Fruit fly (Drosophila melanogaster): ENCODE results near the gene CG11594.

The CG11594 gene

dm6 chr3L:4070221-4070995 lies 44.6 kb upstream of the CG11594 start (continued):
- TF ChIP-seq luna (GFP tag; optimal IDR thresholded peaks at IDR 0.05), result no peak
- peak; percentile 55 for TF ChIP-seq Dip2 (GFP tag; IDR thresholded peaks at IDR 0.05)
- peak; percentile 77 for TF ChIP-seq schlank (tag; optimal IDR thresholded peaks at IDR 0.05)
- no peak for TF ChIP-seq zen2 (GFP tag; IDR thresholded peaks at IDR 0.05; ENCODE audit: partially characterized antibody)
- TF ChIP-seq CG1602 (GFP tag; optimal IDR thresholded peaks at IDR 0.05), result peak; percentile 72
- no peak for TF ChIP-seq ato (GFP tag; IDR thresholded peaks at IDR 0.05; ENCODE audit: partially characterized antibody)
- peak; percentile 85 for TF ChIP-seq az2 (GFP tag; optimal IDR thresholded peaks at IDR 0.05)
- peak; percentile 87 for TF ChIP-seq E2f1 (GFP tag; IDR thresholded peaks at IDR 0.05)
- peak; percentile 90 for TF ChIP-seq seq (GFP tag; IDR thresholded peaks at IDR 0.05)
- TF ChIP-seq CG17359 (tag; optimal IDR thresholded peaks at IDR 0.05), result peak; percentile 92
- TF ChIP-seq al (GFP tag; IDR thresholded peaks at IDR 0.05), result peak; percentile 91
- TF ChIP-seq HmgD (GFP tag; optimal IDR thresholded peaks at IDR 0.05), result peak; percentile 81
- TF ChIP-seq CG3281 (GFP tag; optimal IDR thresholded peaks at IDR 0.05), result peak; percentile 79
- peak; percentile 76 for TF ChIP-seq Bteb2 (GFP tag; optimal IDR thresholded peaks at IDR 0.05)
- TF ChIP-seq H15 (GFP tag; IDR thresholded peaks at IDR 0.05), result peak; percentile 87
- peak; percentile 65 for TF ChIP-seq sd (tag; optimal IDR thresholded peaks at IDR 0.05)
- TF ChIP-seq mld (GFP tag; IDR thresholded peaks at IDR 0.05; ENCODE audit: partially characterized antibody), result no peak
- no peak for TF ChIP-seq yki (optimal IDR thresholded peaks at IDR 0.05)
- TF ChIP-seq CG30431 (GFP tag; optimal IDR thresholded peaks at IDR 0.05), result peak; percentile 81
- peak; percentile 99 for TF ChIP-seq Med (GFP tag)
- peak; percentile 54 for TF ChIP-seq CG2875 (GFP tag; optimal IDR thresholded peaks at IDR 0.05)
- peak; percentile 78 for TF ChIP-seq CG6272 (GFP tag; IDR thresholded peaks at IDR 0.05)
- TF ChIP-seq Dref (GFP tag; IDR thresholded peaks at IDR 0.05), result peak; percentile 20; the same call in 1 of the 2 replicates
- TF ChIP-seq CG4617 (GFP tag; optimal IDR thresholded peaks at IDR 0.05; ENCODE audit: borderline replicate concordance), result peak; percentile 31
- TF ChIP-seq Sox102F (GFP tag; optimal IDR thresholded peaks at IDR 0.05), result peak; percentile 94
- peak; percentile 92 for TF ChIP-seq Gug (GFP tag; IDR thresholded peaks at IDR 0.05)
- peak; percentile 90 for TF ChIP-seq CG18599 (GFP tag; optimal IDR thresholded peaks at IDR 0.05)
- peak; percentile 81 for TF ChIP-seq rib (GFP tag; IDR thresholded peaks at IDR 0.05)
- TF ChIP-seq Stat92E (GFP tag; optimal IDR thresholded peaks at IDR 0.05), result no peak
- TF ChIP-seq CG14710 (tag; optimal IDR thresholded peaks at IDR 0.05), result no peak
- peak; percentile 60; the same call in 1 of the 2 replicates for TF ChIP-seq Doc2 (GFP tag; IDR thresholded peaks at IDR 0.05)
- TF ChIP-seq Adf1 (GFP tag; IDR thresholded peaks at IDR 0.05), result peak; percentile 74
- TF ChIP-seq so (GFP tag; IDR thresholded peaks at IDR 0.05), result peak; percentile 93
- peak; percentile 88 for TF ChIP-seq CG16863 (GFP tag; optimal IDR thresholded peaks at IDR 0.05)
- peak; percentile 88 for TF ChIP-seq ERR (GFP tag; optimal IDR thresholded peaks at IDR 0.05)
- TF ChIP-seq YL-1 (GFP tag; optimal IDR thresholded peaks at IDR 0.05), result no peak
- no peak for TF ChIP-seq Eip74EF (GFP tag; optimal IDR thresholded peaks at IDR 0.05)
- TF ChIP-seq CG33213 (GFP tag; optimal IDR thresholded peaks at IDR 0.05), result peak; percentile 72
- TF ChIP-seq CG10147 (GFP tag; optimal IDR thresholded peaks at IDR 0.05), result peak; percentile 86
- peak; percentile 88 for TF ChIP-seq PHDP (tag; optimal IDR thresholded peaks at IDR 0.05)
- TF ChIP-seq ATbp (GFP tag; optimal IDR thresholded peaks at IDR 0.05), result peak; percentile 76
- TF ChIP-seq CG12155 (GFP tag; optimal IDR thresholded peaks at IDR 0.05), result peak; percentile 80
- TF ChIP-seq trh (GFP tag; optimal IDR thresholded peaks at IDR 0.05), result peak; percentile 65
- peak; percentile 9 for TF ChIP-seq fd102C (GFP tag; optimal IDR thresholded peaks at IDR 0.05)
- peak; percentile 85 for TF ChIP-seq B-H1 (GFP tag; IDR thresholded peaks at IDR 0.05)
- TF ChIP-seq Dad (GFP tag; optimal IDR thresholded peaks at IDR 0.05), result peak; percentile 76
- TF ChIP-seq CG12769 (tag; optimal IDR thresholded peaks at IDR 0.05), result peak; percentile 97
- no peak for TF ChIP-seq Scr (GFP tag; IDR thresholded peaks at IDR 0.05; ENCODE audit: partially characterized antibody)
- TF ChIP-seq tap (tag; optimal IDR thresholded peaks at IDR 0.05), result peak; percentile 85

All from whole organism, embryonic.